Fruit fly (Drosophila melanogaster): ENCODE results near the gene Cyp316a1.

- TF ChIP-seq ovo (GFP tag; optimal IDR thresholded peaks at IDR 0.05) (no peak), CG14711 (tag; optimal IDR thresholded peaks at IDR 0.05) (no peak), cic (GFP tag; optimal IDR thresholded peaks at IDR 0.05) (no peak), Crg-1 (GFP tag; optimal IDR thresholded peaks at IDR 0.05) (no peak), pad (GFP tag; optimal IDR thresholded peaks at IDR 0.05) (no peak), CG33017 (tag; optimal IDR thresholded peaks at IDR 0.05) (no peak), CG5204 (GFP tag; optimal IDR thresholded peaks at IDR 0.05) (no peak)
These were observed 26.5 kb upstream of the Cyp316a1 start, which contains the start of the genes CG42660, CG42661 and Tsp66A for dm6 chr3L:7465209-7465608.

Data from whole organism, adult.